Worm (Caenorhabditis elegans): ENCODE measurements around the gene utx-1.

ce11 chrX:8507576-8507975 is 49.4 kb upstream of the utx-1 start, which contains the start of gene H03E18.1:
- no peak for TF ChIP-seq snpc-4 (tag; optimal IDR thresholded peaks at IDR 0.05)
- no peak for TF ChIP-seq nhr-11 (tag; optimal IDR thresholded peaks at IDR 0.05)
- TF ChIP-seq fkh-10 (GFP tag; optimal IDR thresholded peaks at IDR 0.05), result no peak
- TF ChIP-seq pha-4 (tag; optimal IDR thresholded peaks at IDR 0.05), result no peak
- no peak for TF ChIP-seq nhr-12 (tag; optimal IDR thresholded peaks at IDR 0.05)
- TF ChIP-seq ZK546.5 (tag; optimal IDR thresholded peaks at IDR 0.05), result no peak
- no peak for TF ChIP-seq egl-27 (tag; optimal IDR thresholded peaks at IDR 0.05)
- no peak for TF ChIP-seq ceh-82 (tag; optimal IDR thresholded peaks at IDR 0.05)
- no peak for TF ChIP-seq skn-1 (tag; optimal IDR thresholded peaks at IDR 0.05)
- TF ChIP-seq tbx-2 (tag; optimal IDR thresholded peaks at IDR 0.05), result no peak

Data from whole organism, L3 larva.